Worm (Caenorhabditis elegans) whole organism, young adult: ENCODE measurements around the gene F25E5.1.

Experiments
- B0019.2 ChIP-seq: fragments of 200-800 bp; sonication (Bioruptor generic); conservative IDR thresholded peaks from 2 replicates; pipeline ENCODE4 v1.3.6; 2022; ENCODE audit warnings: missing genetic modification reagents, missing genetic modification characterization, missing compliant biosample characterization
- F52B5.7 ChIP-seq: sonication (generic microtip); optimal IDR thresholded peaks from 2 replicates; lab custom pipeline; 2016; ENCODE audit warnings: mild to moderate bottlenecking, missing genetic modification characterization, missing compliant biosample characterization
- T07F8.4 ChIP-seq: sonication (generic microtip); optimal IDR thresholded peaks from 2 replicates; lab custom pipeline; 2016; ENCODE audit warnings: mild to moderate bottlenecking, missing genetic modification characterization, moderate library complexity, missing compliant biosample characterization
- efl-1 ChIP-seq: fragments of 150-350 bp; optimal IDR thresholded peaks from 2 replicates; lab custom pipeline; 2014; ENCODE audit warnings: missing biosample characterization, missing genetic modification reagents, missing genetic modification characterization
- hrde-1 ChIP-seq: sonication (generic microtip); optimal IDR thresholded peaks from 2 replicates; lab custom pipeline; 2016; ENCODE audit warnings: missing genetic modification characterization, mild to moderate bottlenecking, missing compliant biosample characterization, moderate library complexity, missing genotype, missing genetic modification reagents, borderline replicate concordance
- madf-10 ChIP-seq: sonication (generic microtip); optimal IDR thresholded peaks from 2 replicates; lab custom pipeline; 2016; ENCODE audit warnings: mild to moderate bottlenecking, missing genetic modification characterization, missing compliant biosample characterization
- nfya-1 ChIP-seq: sonication (generic microtip); optimal IDR thresholded peaks from 2 replicates; lab custom pipeline; 2017; ENCODE audit warnings: antibody characterized with exemption, missing compliant biosample characterization, missing genetic modification characterization, borderline replicate concordance; ENCODE audit not compliant: insufficient read depth
- nhr-179 ChIP-seq: sonication (generic microtip); optimal IDR thresholded peaks from 2 replicates; lab custom pipeline; 2016; ENCODE audit warnings: mild to moderate bottlenecking, missing genetic modification characterization, missing compliant biosample characterization
- sdz-38 ChIP-seq: sonication (generic microtip); optimal IDR thresholded peaks from 2 replicates; lab custom pipeline; 2016; ENCODE audit warnings: missing genotype, missing genetic modification characterization, missing compliant biosample characterization
- tlf-1 ChIP-seq: fragments of 200-800 bp; sonication (Bioruptor generic); optimal IDR thresholded peaks from 2 replicates; lab custom pipeline; 2018; ENCODE audit warnings: mild to moderate bottlenecking, missing genetic modification characterization, missing compliant biosample characterization

ce11 chrV:7520077-7520476 lies 54.4 kb downstream of the F25E5.1 start, which contains the start of gene srb-19:
- no peak for TF ChIP-seq nfya-1 (tag; lab: Kevin White, UChicago)
- TF ChIP-seq madf-10 (tag; lab: Kevin White, UChicago), result no peak
- TF ChIP-seq B0019.2 (GFP tag; lab: Robert Waterston, UW), result no peak
- TF ChIP-seq nhr-179 (tag; lab: Kevin White, UChicago), result no peak
- no peak for TF ChIP-seq tlf-1
- no peak for TF ChIP-seq hrde-1
- TF ChIP-seq F52B5.7 (tag; lab: Kevin White, UChicago), result no peak
- TF ChIP-seq T07F8.4 (tag; lab: Kevin White, UChicago), result no peak
- TF ChIP-seq sdz-38 (tag; lab: Kevin White, UChicago), result no peak
- TF ChIP-seq efl-1 (GFP tag; lab: Kevin White, UChicago), result no peak
